Worm (Caenorhabditis elegans) whole organism, L4/young adult: Measurements from ENCODE around the gene Y48B6A.13.

Experiments used
- W03F9.2 ChIP-seq: fragments of 150-350 bp; optimal IDR thresholded peaks from 2 replicates; lab custom pipeline; 2014; ENCODE audit warnings: missing biosample characterization, missing genetic modification characterization
- dao-5 ChIP-seq: sonication (generic microtip); optimal IDR thresholded peaks from 2 replicates; lab custom pipeline; 2016; ENCODE audit warnings: missing genotype, missing genetic modification characterization, moderate library complexity, missing compliant biosample characterization
- him-1 ChIP-seq: sonication (generic microtip); optimal IDR thresholded peaks from 2 replicates; lab custom pipeline; 2016; ENCODE audit warnings: missing genotype, missing genetic modification reagents, missing genetic modification characterization, missing compliant biosample characterization

Y48B6A.13 gene

ce11 chrII:14226175-14226574 is at the start of gene Y48B6A.13:
TSS of gene Y48B6A.13 (minus strand) at chrII:14226275.
- TF ChIP-seq W03F9.2 (tag; lab: Kevin White, UChicago) = no peak

- TF ChIP-seq W03F9.2 (tag; lab: Kevin White, UChicago) (no peak), him-1 (tag; lab: Kevin White, UChicago) (no peak), dao-5 (no peak)
Measured at ce11 chrII:14269839-14270238, 43.8 kb upstream of the Y48B6A.13 start.

ce11 chrII:14269142-14269593 is 43.1 kb upstream of the Y48B6A.13 start, which contains the start of gene Y54G11A.1:
TSS of gene Y54G11A.1 (minus strand) at chrII:14269192.
- TF ChIP-seq dao-5 (no peak), him-1 (tag; lab: Kevin White, UChicago) (no peak), W03F9.2 (tag; lab: Kevin White, UChicago) (no peak)

ce11 chrII:14257943-14258342 is 31.9 kb upstream of the Y48B6A.13 start:
- TF ChIP-seq him-1 (tag; lab: Kevin White, UChicago) (no peak), W03F9.2 (tag; lab: Kevin White, UChicago) (no peak), dao-5 (no peak)

- TF ChIP-seq dao-5 (no peak), him-1 (tag; lab: Kevin White, UChicago) (no peak), W03F9.2 (tag; lab: Kevin White, UChicago) (no peak)
Measured at ce11 chrII:14256779-14257178, 30.7 kb upstream of the Y48B6A.13 start, which contains the start of gene Y54G11A.19. TSS of gene Y54G11A.19 (minus strand) at chrII:14256879.

ce11 chrII:14255850-14256249 is 29.8 kb upstream of the Y48B6A.13 start:
- TF ChIP-seq W03F9.2 (tag; lab: Kevin White, UChicago) (no peak), dao-5 (no peak), him-1 (tag; lab: Kevin White, UChicago) (no peak)

ce11 chrII:14252057-14252456 is 26.0 kb upstream of the Y48B6A.13 start, which contains the start of gene Y54G11A.2:
TSS of gene Y54G11A.2 (plus strand) at chrII:14252357.
- no peak for TF ChIP-seq W03F9.2 (tag; lab: Kevin White, UChicago)
- TF ChIP-seq dao-5 = no peak
- TF ChIP-seq him-1 (tag; lab: Kevin White, UChicago) = no peak

- TF ChIP-seq W03F9.2 (tag; lab: Kevin White, UChicago) = no peak
- TF ChIP-seq dao-5 = peak; percentile 42
- TF ChIP-seq him-1 (tag; lab: Kevin White, UChicago) = peak; percentile 87
Measured at ce11 chrII:14251400-14251940, 25.4 kb upstream of the Y48B6A.13 start.

ce11 chrII:14250147-14250965 is 24.3 kb upstream of the Y48B6A.13 start, which contains the start of gene hmg-1.1:
TSS of gene hmg-1.1 (plus strand) at chrII:14250695.
- TF ChIP-seq dao-5 = peak; percentile 3
- peak; percentile 34 for TF ChIP-seq him-1 (tag; lab: Kevin White, UChicago)
- TF ChIP-seq W03F9.2 (tag; lab: Kevin White, UChicago) = peak; percentile 6

ce11 chrII:14249489-14249888 is 23.4 kb upstream of the Y48B6A.13 start:
- TF ChIP-seq dao-5 (no peak), him-1 (tag; lab: Kevin White, UChicago) (no peak), W03F9.2 (tag; lab: Kevin White, UChicago) (peak; percentile 10)

ce11 chrII:14247748-14248502 is 21.9 kb upstream of the Y48B6A.13 start:
- no peak for TF ChIP-seq W03F9.2 (tag; lab: Kevin White, UChicago)
- TF ChIP-seq dao-5 = no peak
- TF ChIP-seq him-1 (tag; lab: Kevin White, UChicago) = no peak

ce11 chrII:14247227-14247626 is 21.2 kb upstream of the Y48B6A.13 start:
- TF ChIP-seq him-1 (tag; lab: Kevin White, UChicago) (no peak), W03F9.2 (tag; lab: Kevin White, UChicago) (no peak), dao-5 (no peak)

ce11 chrII:14244457-14245254 is 18.6 kb upstream of the Y48B6A.13 start:
- TF ChIP-seq him-1 (tag; lab: Kevin White, UChicago) (no peak), W03F9.2 (tag; lab: Kevin White, UChicago) (peak; percentile 37)
